Worm (Caenorhabditis elegans): Measurements from ENCODE around the gene Y102F5A.1.

ce11 chrX:11766432-11766831 is 17.7 kb downstream of the Y102F5A.1 start:
- TF ChIP-seq snpc-4 (tag; optimal IDR thresholded peaks at IDR 0.05) (no peak), nhr-25 (tag; optimal IDR thresholded peaks at IDR 0.05) (no peak), ceh-82 (tag; optimal IDR thresholded peaks at IDR 0.05) (no peak), peb-1 (tag; optimal IDR thresholded peaks at IDR 0.05) (no peak), unc-39 (tag; optimal IDR thresholded peaks at IDR 0.05) (no peak)

Data from whole organism, L2 larva.